Worm (Caenorhabditis elegans) whole organism, L1 larva: Measurements from ENCODE around the gene msp-55.

Experiments used
- C34B4.2 ChIP-seq: sonication (generic microtip); optimal IDR thresholded peaks from 2 replicates; lab custom pipeline; 2017; ENCODE audit warnings: mild to moderate bottlenecking, missing genetic modification characterization, missing compliant biosample characterization
- F16B12.6 ChIP-seq: fragments of 150-350 bp; optimal IDR thresholded peaks from 2 replicates; lab custom pipeline; 2014; ENCODE audit warnings: missing biosample characterization, missing genetic modification characterization
- Y116A8C.19 ChIP-seq: sonication (generic microtip); optimal IDR thresholded peaks from 2 replicates; lab custom pipeline; 2016; ENCODE audit warnings: missing compliant biosample characterization, missing genetic modification characterization, borderline replicate concordance
- blmp-1 ChIP-seq: fragments of 150-350 bp; optimal IDR thresholded peaks from 2 replicates; lab custom pipeline; 2014; ENCODE audit warnings: missing biosample characterization, missing genetic modification characterization
- ceh-82 ChIP-seq, 3 experiments: fragments of 150-350 bp in 1 of 3; sonication (generic microtip) in 2 of 3; optimal IDR thresholded peaks; 2 replicates each; lab custom pipeline; 2014 to 2017; ENCODE audit warnings: missing biosample characterization in 3 of 3, missing genetic modification characterization in 3 of 3
- ceh-88 ChIP-seq: fragments of 200-800 bp; sonication (Bioruptor generic); IDR thresholded peaks from 2 replicates; pipeline ENCODE4 v1.3.6; 2022; ENCODE audit warnings: missing genetic modification characterization, missing compliant biosample characterization
- ces-1 ChIP-seq: fragments of 150-350 bp; optimal IDR thresholded peaks from 2 replicates; lab custom pipeline; 2014; ENCODE audit warnings: missing biosample characterization, missing genetic modification reagents, missing genetic modification characterization
- dpl-1 ChIP-seq, 3 experiments: fragments of 150-350 bp in 2 of 3; sonication (generic microtip) in 1 of 3; optimal IDR thresholded peaks; 2 replicates each; lab custom pipeline; 2014 to 2017; ENCODE audit warnings: missing biosample characterization in 3 of 3, missing genetic modification characterization in 3 of 3, missing genetic modification reagents in 3 of 3
- dsc-1 ChIP-seq: sonication (generic microtip); optimal IDR thresholded peaks from 2 replicates; lab custom pipeline; 2016; ENCODE audit warnings: mild to moderate bottlenecking, missing genetic modification characterization, missing compliant biosample characterization
- efl-1 ChIP-seq, 4 experiments: fragments of 150-350 bp; optimal IDR thresholded peaks in 3 of 4; peaks in 1 of 4; 1 replicate in 1 of 4; 2 replicates in 3 of 4; lab custom pipeline; 2014; ENCODE audit warnings: missing biosample characterization in 2 of 4, missing genetic modification characterization in 2 of 4, missing genetic modification reagents in 2 of 4
- efl-3 ChIP-seq: fragments of 200-800 bp; sonication (Bioruptor generic); optimal IDR thresholded peaks from 2 replicates; lab custom pipeline; 2018; ENCODE audit warnings: mild to moderate bottlenecking, missing genetic modification characterization, missing compliant biosample characterization
- egl-13 ChIP-seq: sonication (generic microtip); optimal IDR thresholded peaks from 2 replicates; lab custom pipeline; 2016; ENCODE audit warnings: missing genotype, missing genetic modification reagents, missing genetic modification characterization, missing compliant biosample characterization
- elt-2 ChIP-seq: sonication (generic microtip); optimal IDR thresholded peaks from 2 replicates; lab custom pipeline; 2016; ENCODE audit warnings: missing genetic modification characterization, mild to moderate bottlenecking, inconsistent platforms, missing compliant biosample characterization, missing genetic modification reagents
- elt-3 ChIP-seq, 6 experiments: fragments of 150-350 bp in 1 of 6; sonication (generic microtip); optimal IDR thresholded peaks; 2 replicates each; lab custom pipeline; 2017 to 2018; ENCODE audit warnings: missing biosample characterization in 6 of 6, missing genetic modification characterization in 6 of 6, inconsistent platforms in 1 of 6
- ets-5 ChIP-seq: fragments of 200-800 bp; sonication (Bioruptor generic); IDR thresholded peaks from 2 replicates; pipeline ENCODE4 v1.3.6; 2022; ENCODE audit warnings: missing genetic modification characterization, missing compliant biosample characterization
- fkh-10 ChIP-seq: sonication (generic microtip); optimal IDR thresholded peaks from 2 replicates; lab custom pipeline; 2017; ENCODE audit warnings: missing biosample characterization, missing genetic modification reagents, missing genetic modification characterization
- fkh-8 ChIP-seq: sonication (generic microtip); optimal IDR thresholded peaks from 2 replicates; lab custom pipeline; 2016; ENCODE audit warnings: mild to moderate bottlenecking, missing genetic modification characterization, missing compliant biosample characterization
- hlh-4 ChIP-seq: sonication (generic microtip); optimal IDR thresholded peaks from 2 replicates; lab custom pipeline; 2016; ENCODE audit warnings: mild to moderate bottlenecking, missing genetic modification characterization, missing compliant biosample characterization
- irx-1 ChIP-seq: sonication (generic microtip); optimal IDR thresholded peaks from 2 replicates; lab custom pipeline; 2016; ENCODE audit warnings: missing genetic modification characterization, missing compliant biosample characterization
- isw-1 ChIP-seq: fragments of 200-800 bp; sonication (Bioruptor generic); IDR thresholded peaks from 2 replicates; pipeline ENCODE4 v1.3.6; 2022; ENCODE audit warnings: missing genetic modification characterization, missing compliant biosample characterization
- lin-14 ChIP-seq: fragments of 200-800 bp; sonication (Bioruptor generic); optimal IDR thresholded peaks from 2 replicates; lab custom pipeline; 2018; ENCODE audit warnings: mild to moderate bottlenecking, missing genetic modification characterization, moderate library complexity, missing compliant biosample characterization
- lin-35 ChIP-seq, 2 experiments: fragments of 150-350 bp; optimal IDR thresholded peaks; 2 replicates each; lab custom pipeline; 2014; ENCODE audit warnings: missing biosample characterization in 2 of 2, missing genetic modification characterization in 2 of 2, missing genetic modification reagents in 2 of 2
- lin-39 ChIP-seq: fragments of 150-350 bp; optimal IDR thresholded peaks from 2 replicates; lab custom pipeline; 2014; ENCODE audit warnings: missing biosample characterization, missing genetic modification reagents, missing genetic modification characterization
- lsy-2 ChIP-seq, 2 experiments: fragments of 150-350 bp; optimal IDR thresholded peaks; 2 replicates each; lab custom pipeline; 2014; ENCODE audit warnings: missing biosample characterization in 2 of 2, missing genetic modification characterization in 2 of 2
- mab-9 ChIP-seq: fragments of 200-800 bp; sonication (Bioruptor generic); IDR thresholded peaks from 2 replicates; pipeline ENCODE4 v1.3.6; 2022; ENCODE audit warnings: missing genetic modification reagents, missing genetic modification characterization, missing compliant biosample characterization
- mep-1 ChIP-seq: fragments of 150-350 bp; optimal IDR thresholded peaks from 2 replicates; lab custom pipeline; 2014; ENCODE audit warnings: missing biosample characterization, missing genetic modification characterization
- nhr-11 ChIP-seq: fragments of 150-350 bp; optimal IDR thresholded peaks from 2 replicates; lab custom pipeline; 2014; ENCODE audit warnings: missing biosample characterization, missing genetic modification characterization
- nhr-28 ChIP-seq: fragments of 150-350 bp; optimal IDR thresholded peaks from 2 replicates; lab custom pipeline; 2014; ENCODE audit warnings: missing biosample characterization, missing genetic modification characterization
- nhr-47 ChIP-seq: sonication (generic microtip); optimal IDR thresholded peaks from 2 replicates; lab custom pipeline; 2016; ENCODE audit warnings: mild to moderate bottlenecking, missing genetic modification characterization, moderate library complexity, missing compliant biosample characterization
- nhr-77 ChIP-seq: fragments of 150-350 bp; optimal IDR thresholded peaks from 2 replicates; lab custom pipeline; 2014; ENCODE audit warnings: missing biosample characterization, missing genetic modification characterization
- nhr-90 ChIP-seq: sonication (generic microtip); optimal IDR thresholded peaks from 2 replicates; lab custom pipeline; 2016; ENCODE audit warnings: mild to moderate bottlenecking, missing genetic modification characterization, missing compliant biosample characterization; ENCODE audit not compliant: poor library complexity
- pag-3 ChIP-seq: sonication (generic microtip); optimal IDR thresholded peaks from 2 replicates; lab custom pipeline; 2017; ENCODE audit warnings: missing genetic modification characterization, mild to moderate bottlenecking, missing compliant biosample characterization, antibody characterized with exemption, borderline replicate concordance; ENCODE audit not compliant: insufficient read depth
- pax-3 ChIP-seq: fragments of 200-800 bp; sonication (Bioruptor generic); optimal IDR thresholded peaks from 2 replicates; lab custom pipeline; 2018; ENCODE audit warnings: mild to moderate bottlenecking, missing genetic modification characterization, moderate library complexity, missing compliant biosample characterization
- skn-1 ChIP-seq: fragments of 150-350 bp; optimal IDR thresholded peaks from 2 replicates; lab custom pipeline; 2014; ENCODE audit warnings: missing biosample characterization, missing genetic modification characterization
- snu-23 ChIP-seq: sonication (generic microtip); optimal IDR thresholded peaks from 2 replicates; lab custom pipeline; 2016; ENCODE audit warnings: missing genetic modification characterization, missing compliant biosample characterization
- sptf-1 ChIP-seq: fragments of 150-350 bp; optimal IDR thresholded peaks from 2 replicates; lab custom pipeline; 2014; ENCODE audit warnings: missing biosample characterization, missing genetic modification characterization
- swsn-7 ChIP-seq: sonication (generic microtip); optimal IDR thresholded peaks from 2 replicates; lab custom pipeline; 2016; ENCODE audit warnings: missing genetic modification characterization, missing compliant biosample characterization
- tbx-2 ChIP-seq: sonication (generic microtip); optimal IDR thresholded peaks from 2 replicates; lab custom pipeline; 2016; ENCODE audit warnings: missing genetic modification characterization, missing compliant biosample characterization
- tlp-1 ChIP-seq: fragments of 150-350 bp; optimal IDR thresholded peaks from 2 replicates; lab custom pipeline; 2014; ENCODE audit warnings: missing biosample characterization, missing genetic modification characterization
- unc-130 ChIP-seq: fragments of 150-350 bp; optimal IDR thresholded peaks from 2 replicates; lab custom pipeline; 2017; ENCODE audit warnings: missing biosample characterization, missing genetic modification characterization, inconsistent platforms
- unc-86 ChIP-seq: sonication (generic microtip); optimal IDR thresholded peaks from 2 replicates; lab custom pipeline; 2016; ENCODE audit warnings: missing genetic modification characterization, missing compliant biosample characterization
- vab-15 ChIP-seq: sonication (generic microtip); optimal IDR thresholded peaks from 2 replicates; lab custom pipeline; 2017; ENCODE audit warnings: missing genotype, mild to moderate bottlenecking, missing genetic modification characterization, missing compliant biosample characterization
- xbp-1 ChIP-seq: sonication (generic microtip); optimal IDR thresholded peaks from 2 replicates; lab custom pipeline; 2016; ENCODE audit warnings: missing genetic modification characterization, missing compliant biosample characterization
- zag-1 ChIP-seq: fragments of 150-350 bp; optimal IDR thresholded peaks from 2 replicates; lab custom pipeline; 2014; ENCODE audit warnings: missing biosample characterization, missing genetic modification characterization
- zip-4 ChIP-seq: fragments of 200-800 bp; sonication (Bioruptor generic); optimal IDR thresholded peaks from 2 replicates; lab custom pipeline; 2018; ENCODE audit warnings: mild to moderate bottlenecking, missing genetic modification characterization, moderate library complexity, missing compliant biosample characterization
- ztf-4 ChIP-seq: fragments of 150-350 bp; optimal IDR thresholded peaks from 2 replicates; lab custom pipeline; 2014; ENCODE audit warnings: missing biosample characterization, missing genetic modification characterization

The msp-55 gene

ce11 chrIV:5055964-5056588 is at the start of gene msp-55:
msp-55 (minus strand) TSS chrIV:5056014.
- TF ChIP-seq nhr-47 (tag; lab: Kevin White, UChicago) (no peak), fkh-10 (no peak), unc-86 (tag; lab: Kevin White, UChicago) (no peak), elt-3 (tag; optimal IDR thresholded peaks at IDR 0.05; lab: Kevin White, UChicago) (no peak), mab-9 (no peak), mep-1 (tag; lab: Kevin White, UChicago) (no peak), nhr-90 (no peak), dpl-1 (GFP tag; optimal IDR thresholded peaks at IDR 0.05; lab: Kevin White, UChicago) (no peak), blmp-1 (no peak), F16B12.6 (tag; lab: Kevin White, UChicago) (no peak)

ce11 chrIV:5103229-5103894 is 47.5 kb upstream of the msp-55 start, which contains the start of gene C02B10.3:
C02B10.3 (minus strand) TSS chrIV:5103279.
- TF ChIP-seq xbp-1 (tag; lab: Kevin White, UChicago) (no peak), elt-3 (tag; optimal IDR thresholded peaks at IDR 0.05; lab: Kevin White, UChicago) (no peak), unc-86 (tag; lab: Kevin White, UChicago) (peak; percentile 21), ceh-88 (GFP tag; lab: Robert Waterston, UW) (no peak), nhr-47 (tag; lab: Kevin White, UChicago) (peak; percentile 62), fkh-8 (tag; lab: Kevin White, UChicago) (peak; percentile 60), F16B12.6 (tag; lab: Kevin White, UChicago) (peak; percentile 19), pag-3 (tag; lab: Kevin White, UChicago) (no peak), lin-35 (GFP tag; optimal IDR thresholded peaks at IDR 0.05; lab: Kevin White, UChicago) (peak in 1 of 2 experiments; percentile 44), fkh-10 (peak; percentile 40), efl-1 (optimal IDR thresholded peaks at IDR 0.05; lab: Kevin White, UChicago) (peak; percentile 36 to 44), efl-1 (GFP tag; optimal IDR thresholded peaks at IDR 0.05 in 1 of 2; lab: Kevin White, UChicago) (peak in 1 of 2 experiments; percentile 78), ceh-82 (tag; optimal IDR thresholded peaks at IDR 0.05; lab: Kevin White, UChicago) (peak in 2 of 3 experiments; percentile 36 to 70), snu-23 (GFP tag; lab: Kevin White, UChicago) (peak; percentile 46), mab-9 (no peak), isw-1 (GFP tag; lab: Robert Waterston, UW) (peak; percentile 29), skn-1 (tag; lab: Kevin White, UChicago) (peak; percentile 53), lin-14 (peak; percentile 81), nhr-77 (peak; percentile 12), zag-1 (tag; lab: Kevin White, UChicago) (peak; percentile 24), tbx-2 (tag; lab: Kevin White, UChicago) (peak; percentile 25), blmp-1 (peak; percentile 61), swsn-7 (peak; percentile 30), lsy-2 (tag; optimal IDR thresholded peaks at IDR 0.05; lab: Kevin White, UChicago) (peak; percentile 19 to 75), Y116A8C.19 (tag; lab: Kevin White, UChicago) (no peak)

ce11 chrIV:5101945-5102344 is 46.1 kb upstream of the msp-55 start:
- TF ChIP-seq mep-1 (tag; lab: Kevin White, UChicago) (no peak), nhr-11 (no peak), zip-4 (GFP tag; lab: Kevin White, UChicago) (no peak), elt-2 (no peak), efl-3 (GFP tag; lab: Kevin White, UChicago) (no peak), ets-5 (GFP tag; lab: Robert Waterston, UW) (no peak), vab-15 (tag; lab: Kevin White, UChicago) (no peak), Y116A8C.19 (tag; lab: Kevin White, UChicago) (no peak), ztf-4 (tag; lab: Kevin White, UChicago) (no peak), xbp-1 (tag; lab: Kevin White, UChicago) (no peak), tlp-1 (no peak), sptf-1 (no peak), unc-130 (tag; lab: Kevin White, UChicago) (no peak), dsc-1 (peak; percentile 67), pax-3 (no peak), irx-1 (tag; lab: Kevin White, UChicago) (no peak), nhr-28 (tag; lab: Kevin White, UChicago) (no peak), pag-3 (tag; lab: Kevin White, UChicago) (no peak), lin-39 (no peak), egl-13 (tag; lab: Kevin White, UChicago) (peak; percentile 24), C34B4.2 (tag; lab: Kevin White, UChicago) (no peak), hlh-4 (tag; lab: Kevin White, UChicago) (peak; percentile 69), ces-1 (GFP tag; lab: Kevin White, UChicago) (no peak)
